Worm (Caenorhabditis elegans) whole organism, L2 larva: ENCODE results near the gene Y34B4A.10.

Source experiments
- C34F6.9 ChIP-seq: fragments of 150-350 bp; optimal IDR thresholded peaks from 2 replicates; lab custom pipeline; 2014; ENCODE audit warnings: missing biosample characterization, missing genetic modification characterization
- F13H6.1 ChIP-seq: sonication (generic microtip); optimal IDR thresholded peaks from 2 replicates; lab custom pipeline; 2016; ENCODE audit warnings: missing genetic modification characterization, missing compliant biosample characterization
- R02D3.7 ChIP-seq: fragments of 150-350 bp; optimal IDR thresholded peaks from 2 replicates; lab custom pipeline; 2014; ENCODE audit warnings: missing biosample characterization, missing genetic modification characterization
- Y55F3AM.14 ChIP-seq: fragments of 200-800 bp; sonication (Bioruptor generic); optimal IDR thresholded peaks from 2 replicates; lab custom pipeline; 2018; ENCODE audit warnings: mild to moderate bottlenecking, missing genetic modification characterization, missing compliant biosample characterization
- ZK546.5 ChIP-seq: sonication (generic microtip); optimal IDR thresholded peaks from 2 replicates; lab custom pipeline; 2017; ENCODE audit warnings: missing biosample characterization, missing genetic modification characterization
- alr-1 ChIP-seq: fragments of 150-350 bp; optimal IDR thresholded peaks from 2 replicates; lab custom pipeline; 2014; ENCODE audit warnings: missing biosample characterization, missing genetic modification characterization
- aly-2 ChIP-seq: fragments of 150-350 bp; optimal IDR thresholded peaks from 2 replicates; lab custom pipeline; 2014; ENCODE audit warnings: missing biosample characterization, missing genetic modification characterization
- blmp-1 ChIP-seq: sonication (generic microtip); optimal IDR thresholded peaks from 2 replicates; lab custom pipeline; 2017; ENCODE audit warnings: missing genetic modification characterization, mild to moderate bottlenecking, missing compliant biosample characterization, antibody characterized with exemption, moderate library complexity; ENCODE audit not compliant: insufficient read depth
- ceh-16 ChIP-seq: fragments of 150-350 bp; optimal IDR thresholded peaks from 2 replicates; lab custom pipeline; 2014; ENCODE audit warnings: missing biosample characterization, missing genetic modification characterization
- ceh-82 ChIP-seq: fragments of 150-350 bp; optimal IDR thresholded peaks from 2 replicates; lab custom pipeline; 2014; ENCODE audit warnings: missing biosample characterization, missing genetic modification characterization
- crh-2 ChIP-seq: sonication (generic microtip); optimal IDR thresholded peaks from 2 replicates; lab custom pipeline; 2017; ENCODE audit warnings: missing biosample characterization, missing genetic modification characterization
- dmd-4 ChIP-seq: sonication (generic microtip); optimal IDR thresholded peaks from 2 replicates; lab custom pipeline; 2017; ENCODE audit warnings: missing biosample characterization, missing genetic modification characterization
- egl-27 ChIP-seq: sonication (generic microtip); optimal IDR thresholded peaks from 3 replicates; lab custom pipeline; 2017; ENCODE audit warnings: missing biosample characterization, missing genetic modification reagents, missing genetic modification characterization
- elt-1 ChIP-seq: fragments of 150-350 bp; optimal IDR thresholded peaks from 2 replicates; lab custom pipeline; 2014; ENCODE audit warnings: missing biosample characterization, missing genetic modification characterization
- elt-3 ChIP-seq: sonication (generic microtip); optimal IDR thresholded peaks from 2 replicates; lab custom pipeline; 2017; ENCODE audit warnings: missing biosample characterization, missing genetic modification characterization
- fos-1 ChIP-seq: fragments of 150-350 bp; optimal IDR thresholded peaks from 2 replicates; lab custom pipeline; 2014; ENCODE audit warnings: missing biosample characterization, missing genetic modification characterization
- gmeb-1 ChIP-seq: fragments of 150-350 bp; optimal IDR thresholded peaks from 2 replicates; lab custom pipeline; 2014; ENCODE audit warnings: missing biosample characterization, missing genetic modification characterization
- lin-11 ChIP-seq: fragments of 150-350 bp; sonication (generic microtip); optimal IDR thresholded peaks from 2 replicates; lab custom pipeline; 2014; ENCODE audit warnings: missing biosample characterization, missing genetic modification characterization, inconsistent platforms, mixed read lengths
- lin-13 ChIP-seq: fragments of 150-350 bp; optimal IDR thresholded peaks from 2 replicates; lab custom pipeline; 2014; ENCODE audit warnings: missing biosample characterization, missing genetic modification reagents, missing genetic modification characterization
- lin-39 ChIP-seq: fragments of 150-350 bp; optimal IDR thresholded peaks from 2 replicates; lab custom pipeline; 2014; ENCODE audit warnings: missing biosample characterization, missing genetic modification reagents, missing genetic modification characterization
- lsy-2 ChIP-seq, 2 experiments: fragments of 150-350 bp in 1 of 2; sonication (generic microtip) in 1 of 2; optimal IDR thresholded peaks; 2 replicates each; lab custom pipeline; 2014 to 2017; ENCODE audit warnings: missing biosample characterization in 2 of 2, missing genetic modification characterization in 2 of 2
- mab-5 ChIP-seq: fragments of 150-350 bp; optimal IDR thresholded peaks from 2 replicates; lab custom pipeline; 2014; ENCODE audit warnings: missing biosample characterization, missing genetic modification characterization
- mbf-1 ChIP-seq: sonication (generic microtip); optimal IDR thresholded peaks from 2 replicates; lab custom pipeline; 2017; ENCODE audit warnings: missing biosample characterization, missing genetic modification characterization
- mdl-1 ChIP-seq, 2 experiments: fragments of 150-350 bp in 1 of 2; sonication (generic microtip) in 1 of 2; optimal IDR thresholded peaks; 2 replicates each; lab custom pipeline; 2017; ENCODE audit warnings: missing biosample characterization in 2 of 2, missing genetic modification characterization in 2 of 2
- nhr-10 ChIP-seq: sonication (generic microtip); optimal IDR thresholded peaks from 2 replicates; lab custom pipeline; 2017; ENCODE audit warnings: missing biosample characterization, missing genetic modification characterization
- nhr-11 ChIP-seq: fragments of 150-350 bp; optimal IDR thresholded peaks from 2 replicates; lab custom pipeline; 2014; ENCODE audit warnings: missing biosample characterization, missing genetic modification characterization
- nhr-12 ChIP-seq: fragments of 150-350 bp; optimal IDR thresholded peaks from 2 replicates; lab custom pipeline; 2014; ENCODE audit warnings: missing biosample characterization, missing genetic modification characterization
- nhr-129 ChIP-seq: fragments of 150-350 bp; optimal IDR thresholded peaks from 2 replicates; lab custom pipeline; 2014; ENCODE audit warnings: missing biosample characterization, missing genetic modification characterization
- nhr-21 ChIP-seq: fragments of 150-350 bp; optimal IDR thresholded peaks from 2 replicates; lab custom pipeline; 2014; ENCODE audit warnings: missing biosample characterization, missing genetic modification characterization
- nhr-23 ChIP-seq: fragments of 150-350 bp; optimal IDR thresholded peaks from 2 replicates; lab custom pipeline; 2014; ENCODE audit warnings: missing biosample characterization, missing genetic modification reagents, missing genetic modification characterization
- nhr-237 ChIP-seq: fragments of 150-350 bp; optimal IDR thresholded peaks from 2 replicates; lab custom pipeline; 2014; ENCODE audit warnings: missing biosample characterization, missing genetic modification characterization
- nhr-25 ChIP-seq: fragments of 150-350 bp; sonication (generic microtip); optimal IDR thresholded peaks from 3 replicates; lab custom pipeline; 2014; ENCODE audit warnings: missing biosample characterization, missing genetic modification characterization
- nhr-6 ChIP-seq: fragments of 150-350 bp; optimal IDR thresholded peaks from 2 replicates; lab custom pipeline; 2014; ENCODE audit warnings: missing biosample characterization, missing genetic modification characterization
- nhr-77 ChIP-seq: fragments of 150-350 bp; optimal IDR thresholded peaks from 2 replicates; lab custom pipeline; 2014; ENCODE audit warnings: missing biosample characterization, missing genetic modification characterization
- peb-1 ChIP-seq: fragments of 150-350 bp; optimal IDR thresholded peaks from 2 replicates; lab custom pipeline; 2014; ENCODE audit warnings: missing biosample characterization, missing genetic modification characterization
- sem-4 ChIP-seq: fragments of 150-350 bp; optimal IDR thresholded peaks from 2 replicates; lab custom pipeline; 2014; ENCODE audit warnings: missing biosample characterization, missing genetic modification reagents, missing genetic modification characterization
- skn-1 ChIP-seq: sonication (generic microtip); optimal IDR thresholded peaks from 2 replicates; lab custom pipeline; 2017; ENCODE audit warnings: missing biosample characterization, missing genetic modification characterization
- sma-3 ChIP-seq: sonication (generic microtip); optimal IDR thresholded peaks from 2 replicates; lab custom pipeline; 2016; ENCODE audit warnings: missing genetic modification reagents, missing genetic modification characterization, missing compliant biosample characterization
- sma-9 ChIP-seq, 2 experiments: fragments of 150-350 bp in 1 of 2; sonication (generic microtip) in 1 of 2; optimal IDR thresholded peaks; 2 replicates each; lab custom pipeline; 2014 to 2016; ENCODE audit warnings: missing genetic modification characterization in 2 of 2, mild to moderate bottlenecking in 1 of 2, missing biosample characterization in 1 of 2, missing compliant biosample characterization in 1 of 2, missing genetic modification reagents in 1 of 2, moderate library complexity in 1 of 2
- snpc-4 ChIP-seq: fragments of 150-350 bp; optimal IDR thresholded peaks from 2 replicates; lab custom pipeline; 2014; ENCODE audit warnings: missing biosample characterization, missing genetic modification characterization
- unc-39 ChIP-seq: fragments of 150-350 bp; optimal IDR thresholded peaks from 2 replicates; lab custom pipeline; 2014; ENCODE audit warnings: missing biosample characterization, missing genetic modification characterization
- unc-55 ChIP-seq: fragments of 150-350 bp; sonication (generic microtip); optimal IDR thresholded peaks from 3 replicates; lab custom pipeline; 2014; ENCODE audit warnings: missing biosample characterization, missing genetic modification reagents, missing genetic modification characterization
- unc-62 ChIP-seq: fragments of 150-350 bp; optimal IDR thresholded peaks from 2 replicates; lab custom pipeline; 2014; ENCODE audit warnings: missing biosample characterization, missing genetic modification reagents, missing genetic modification characterization
- zag-1 ChIP-seq: fragments of 150-350 bp; optimal IDR thresholded peaks from 2 replicates; lab custom pipeline; 2014; ENCODE audit warnings: missing biosample characterization, missing genetic modification characterization
- ztf-1 ChIP-seq: fragments of 200-800 bp; sonication (Bioruptor generic); conservative IDR thresholded peaks from 2 replicates; pipeline ENCODE4 v1.3.6; 2022; ENCODE audit warnings: missing genetic modification characterization, missing compliant biosample characterization
- ztf-11 ChIP-seq: sonication (generic microtip); optimal IDR thresholded peaks from 2 replicates; lab custom pipeline; 2017; ENCODE audit warnings: missing biosample characterization, missing genetic modification characterization
- ztf-4 ChIP-seq: fragments of 150-350 bp; optimal IDR thresholded peaks from 2 replicates; lab custom pipeline; 2014; ENCODE audit warnings: missing biosample characterization, missing genetic modification characterization

Y34B4A.10 gene

DNA sequence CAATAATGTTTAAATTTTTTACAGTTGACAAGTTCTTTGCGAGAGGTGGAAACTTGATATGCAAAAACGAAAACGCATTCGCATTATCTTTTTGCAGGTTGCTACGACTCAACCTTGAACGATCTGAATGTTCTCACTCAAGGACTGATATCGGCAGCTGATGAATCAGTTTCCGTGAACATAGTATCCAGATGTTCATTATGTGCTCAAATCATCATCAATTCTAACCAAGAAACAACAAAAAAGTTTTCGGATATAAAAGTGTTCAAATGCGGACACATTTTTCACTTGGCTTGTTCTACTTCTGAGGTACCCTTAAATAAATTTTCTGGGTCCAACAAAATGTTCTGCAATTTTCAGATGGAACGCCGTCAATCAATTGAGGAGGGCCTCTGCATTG lies 39.4 kb downstream of the Y34B4A.10 start:
- no peak for TF ChIP-seq mab-5
- TF ChIP-seq sma-9 (GFP tag; optimal IDR thresholded peaks at IDR 0.05; lab: Kevin White, UChicago): no peak
- no peak for TF ChIP-seq sma-9 (tag; optimal IDR thresholded peaks at IDR 0.05; lab: Kevin White, UChicago)
- no peak for TF ChIP-seq nhr-25 (tag; lab: Kevin White, UChicago)
- no peak for TF ChIP-seq gmeb-1
- no peak for TF ChIP-seq nhr-21
- TF ChIP-seq mdl-1 (tag; optimal IDR thresholded peaks at IDR 0.05; lab: Kevin White, UChicago): no peak
- TF ChIP-seq fos-1 (tag; lab: Kevin White, UChicago): no peak
- no peak for TF ChIP-seq nhr-6 (tag; lab: Kevin White, UChicago)
- no peak for TF ChIP-seq alr-1 (tag; lab: Kevin White, UChicago)
- TF ChIP-seq nhr-10 (tag; lab: Kevin White, UChicago): no peak
- no peak for TF ChIP-seq ztf-4
- no peak for TF ChIP-seq sma-3 (GFP tag; lab: Kevin White, UChicago)
- TF ChIP-seq aly-2 (tag; lab: Kevin White, UChicago): no peak
- TF ChIP-seq dmd-4 (tag; lab: Kevin White, UChicago): no peak

DNA sequence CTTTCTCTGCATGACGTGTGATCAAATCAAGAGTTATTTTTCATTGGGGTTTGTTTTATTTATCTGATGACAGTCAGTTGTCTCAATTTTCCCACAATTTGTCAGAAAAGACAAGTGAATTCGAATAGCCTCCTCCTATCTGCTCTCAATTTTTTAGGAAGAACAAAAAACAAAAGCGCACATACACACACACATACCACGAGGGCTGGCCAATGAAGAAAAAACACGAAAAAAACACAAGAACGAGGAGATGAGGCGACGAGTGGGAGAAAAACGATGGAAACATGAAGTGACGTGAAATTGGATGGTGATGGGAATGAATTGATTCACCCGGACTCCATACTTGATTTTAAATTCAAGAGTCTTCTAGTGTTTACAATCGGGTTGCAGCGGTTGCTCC lies 44.2 kb downstream of the Y34B4A.10 start:
- TF ChIP-seq nhr-129 (tag; lab: Kevin White, UChicago): peak; percentile 61
- no peak for TF ChIP-seq nhr-10 (tag; lab: Kevin White, UChicago)
- no peak for TF ChIP-seq elt-1 (tag; lab: Kevin White, UChicago)
- TF ChIP-seq mdl-1 (tag; optimal IDR thresholded peaks at IDR 0.05; lab: Kevin White, UChicago): no peak

- TF ChIP-seq R02D3.7 (tag; lab: Kevin White, UChicago) (no peak), unc-62 (GFP tag; lab: Kevin White, UChicago) (no peak), ztf-4 (no peak), unc-55 (peak; percentile 83), lin-13 (peak; percentile 44), lin-39 (no peak), zag-1 (no peak), snpc-4 (tag; lab: Kevin White, UChicago) (no peak), alr-1 (tag; lab: Kevin White, UChicago) (no peak), C34F6.9 (tag; lab: Kevin White, UChicago) (peak; percentile 57), sma-9 (GFP tag; optimal IDR thresholded peaks at IDR 0.05; lab: Kevin White, UChicago) (peak; percentile 62), sma-9 (tag; optimal IDR thresholded peaks at IDR 0.05; lab: Kevin White, UChicago) (no peak), nhr-237 (tag; lab: Kevin White, UChicago) (no peak), nhr-6 (tag; lab: Kevin White, UChicago) (no peak), lsy-2 (tag; optimal IDR thresholded peaks at IDR 0.05; lab: Kevin White, UChicago) (peak; percentile 37 to 67), sem-4 (tag; lab: Kevin White, UChicago) (no peak), skn-1 (tag; lab: Kevin White, UChicago) (no peak), elt-1 (tag; lab: Kevin White, UChicago) (no peak), F13H6.1 (tag; lab: Kevin White, UChicago) (peak; percentile 59), peb-1 (tag; lab: Kevin White, UChicago) (no peak), unc-39 (no peak), egl-27 (tag; lab: Kevin White, UChicago) (no peak), nhr-129 (tag; lab: Kevin White, UChicago) (peak; percentile 69), nhr-23 (tag; lab: Kevin White, UChicago) (no peak), crh-2 (tag; lab: Kevin White, UChicago) (peak; percentile 40), mbf-1 (tag; lab: Kevin White, UChicago) (no peak), elt-3 (tag; lab: Kevin White, UChicago) (no peak), nhr-11 (tag; lab: Kevin White, UChicago) (no peak), ztf-11 (no peak), sma-3 (GFP tag; lab: Kevin White, UChicago) (no peak), Y55F3AM.14 (no peak), gmeb-1 (peak; percentile 39), blmp-1 (tag; lab: Kevin White, UChicago) (no peak), ceh-82 (tag; lab: Kevin White, UChicago) (no peak), ceh-16 (tag; lab: Kevin White, UChicago) (no peak), ztf-1 (GFP tag; lab: Robert Waterston, UW) (no peak), nhr-21 (no peak), nhr-10 (tag; lab: Kevin White, UChicago) (no peak), nhr-25 (tag; lab: Kevin White, UChicago) (no peak), nhr-12 (no peak), aly-2 (tag; lab: Kevin White, UChicago) (no peak), lin-11 (tag; lab: Kevin White, UChicago) (peak; percentile 4), ZK546.5 (tag; lab: Kevin White, UChicago) (no peak), mab-5 (peak; percentile 76), dmd-4 (tag; lab: Kevin White, UChicago) (no peak), nhr-77 (tag; lab: Kevin White, UChicago) (no peak), mdl-1 (tag; optimal IDR thresholded peaks at IDR 0.05; lab: Kevin White, UChicago) (no peak)
Measured at ce11 chrX:5297942-5298611, 48.4 kb downstream of the Y34B4A.10 start, which contains the start of gene ift-81. Gene ift-81 (plus strand): TSS chrX:5298561.
